Fruit fly (Drosophila melanogaster) whole organism, embryonic: Measurements from ENCODE around the gene CG12811.

Source experiments
- BtbVII ChIP-seq: fragments of 200-800 bp; sonication (Bioruptor generic); optimal IDR thresholded peaks from 3 replicates; lab custom pipeline; 2017; ENCODE audit warnings: missing biosample characterization, mild to moderate bottlenecking, missing genetic modification characterization
- CG10147 ChIP-seq: fragments of 200-800 bp; sonication (Bioruptor generic); optimal IDR thresholded peaks from 2 replicates; lab custom pipeline; 2019; ENCODE audit warnings: missing biosample characterization, mild to moderate bottlenecking, missing genetic modification characterization, moderate library complexity
- CG11085 ChIP-seq: fragments of 200-800 bp; sonication (Bioruptor generic); IDR thresholded peaks from 2 replicates; pipeline ENCODE4 v1.3.6; 2022; ENCODE audit warnings: missing biosample characterization, missing genetic modification characterization
- CG12769 ChIP-seq: fragments of 200-800 bp; sonication (Bioruptor generic); optimal IDR thresholded peaks from 2 replicates; lab custom pipeline; 2019; ENCODE audit warnings: missing biosample characterization, mild to moderate bottlenecking, missing genetic modification characterization, moderate library complexity
- CG13123 ChIP-seq: fragments of 200-800 bp; sonication (Bioruptor generic); optimal IDR thresholded peaks from 2 replicates; lab custom pipeline; 2016; ENCODE audit warnings: missing biosample characterization, missing genetic modification characterization
- CG1602 ChIP-seq: fragments of 200-800 bp; sonication (Bioruptor generic); optimal IDR thresholded peaks from 3 replicates; lab custom pipeline; 2016; ENCODE audit warnings: missing biosample characterization, missing genetic modification characterization
- CG1603 ChIP-seq: fragments of 200-800 bp; sonication (Bioruptor generic); optimal IDR thresholded peaks from 2 replicates; lab custom pipeline; 2019; ENCODE audit warnings: missing biosample characterization, mild to moderate bottlenecking, missing genetic modification characterization, moderate library complexity
- CG16813 ChIP-seq: fragments of 200-800 bp; sonication (Bioruptor generic); IDR thresholded peaks from 3 replicates; pipeline ENCODE4 v1.3.6; 2022; ENCODE audit warnings: missing biosample characterization, missing genetic modification characterization; ENCODE audit not compliant: partially characterized antibody
- CG17359 ChIP-seq: fragments of 200-800 bp; sonication (Bioruptor generic); optimal IDR thresholded peaks from 3 replicates; lab custom pipeline; 2018; ENCODE audit warnings: missing biosample characterization, mild to moderate bottlenecking, missing genetic modification characterization, moderate library complexity
- CG31224 ChIP-seq: fragments of 200-800 bp; sonication (Bioruptor generic); IDR thresholded peaks from 2 replicates; pipeline ENCODE4 v1.3.6; 2022; ENCODE audit warnings: missing biosample characterization, missing genetic modification characterization
- CG31441 ChIP-seq: fragments of 200-800 bp; sonication (Bioruptor generic); IDR thresholded peaks from 2 replicates; pipeline ENCODE4 v1.3.6; 2022; ENCODE audit warnings: missing biosample characterization, missing genetic modification characterization
- CG4282 ChIP-seq: fragments of 200-800 bp; sonication (Bioruptor generic); optimal IDR thresholded peaks from 2 replicates; lab custom pipeline; 2016; ENCODE audit warnings: missing biosample characterization, missing genetic modification characterization
- CG4730 ChIP-seq: fragments of 200-800 bp; sonication (Bioruptor generic); IDR thresholded peaks from 2 replicates; pipeline ENCODE4 v1.3.6; 2022; ENCODE audit warnings: missing biosample characterization, missing genetic modification characterization
- CG6175 ChIP-seq: fragments of 200-800 bp; sonication (Bioruptor generic); IDR thresholded peaks from 3 replicates; pipeline ENCODE4 v1.3.6; 2022; ENCODE audit warnings: missing biosample characterization, missing genetic modification characterization
- Dbx ChIP-seq: fragments of 200-800 bp; sonication (Bioruptor generic); IDR thresholded peaks from 3 replicates; pipeline ENCODE4 v1.3.6; 2022; ENCODE audit warnings: missing biosample characterization, missing genetic modification characterization
- Ets97D ChIP-seq: fragments of 200-800 bp; sonication (Bioruptor generic); optimal IDR thresholded peaks from 3 replicates; lab custom pipeline; 2016; ENCODE audit warnings: missing biosample characterization, missing genetic modification characterization
- Hr39 ChIP-seq: fragments of >200 bp; optimal IDR thresholded peaks from 2 replicates; lab custom pipeline; 2017
- NFAT ChIP-seq: fragments of 200-800 bp; sonication (Bioruptor generic); IDR thresholded peaks from 2 replicates; pipeline ENCODE4 v1.3.6; 2022; ENCODE audit warnings: missing biosample characterization, missing genetic modification characterization
- Nf-YB ChIP-seq: fragments of 200-800 bp; sonication (Bioruptor generic); optimal IDR thresholded peaks from 3 replicates; lab custom pipeline; 2019; ENCODE audit warnings: missing biosample characterization, mild to moderate bottlenecking, missing genetic modification characterization, moderate library complexity
- Nf-YC ChIP-seq: fragments of 200-800 bp; optimal IDR thresholded peaks from 3 replicates; lab custom pipeline; 2019; ENCODE audit warnings: missing biosample characterization, mild to moderate bottlenecking, missing genetic modification characterization, moderate library complexity
- Oaz ChIP-seq: fragments of 200-800 bp; sonication (Bioruptor generic); IDR thresholded peaks from 2 replicates; pipeline ENCODE4 v1.3.6; 2022; ENCODE audit warnings: missing biosample characterization, missing genetic modification characterization
- Six4 ChIP-seq: fragments of 200-800 bp; sonication (Bioruptor generic); optimal IDR thresholded peaks from 2 replicates; lab custom pipeline; 2016; ENCODE audit warnings: missing biosample characterization, missing genetic modification characterization
- Sox100B ChIP-seq: fragments of 200-800 bp; sonication (Bioruptor generic); optimal IDR thresholded peaks from 3 replicates; lab custom pipeline; 2018; ENCODE audit warnings: missing biosample characterization, mild to moderate bottlenecking, missing genetic modification characterization
- Usf ChIP-seq: fragments of 200-800 bp; sonication (Bioruptor generic); optimal IDR thresholded peaks from 2 replicates; lab custom pipeline; 2017; ENCODE audit warnings: missing genotype, missing biosample characterization, missing genetic modification characterization
- cad ChIP-seq: fragments of >200 bp; optimal IDR thresholded peaks from 2 replicates; lab custom pipeline; 2017; ENCODE audit warnings: missing biosample characterization, missing genetic modification characterization
- da ChIP-seq: fragments of 200-800 bp; sonication (Bioruptor generic); optimal IDR thresholded peaks from 2 replicates; lab custom pipeline; 2016; ENCODE audit warnings: missing biosample characterization, missing genetic modification characterization
- dmrt99B ChIP-seq: fragments of 200-800 bp; sonication (Bioruptor generic); optimal IDR thresholded peaks from 2 replicates; lab custom pipeline; 2018; ENCODE audit warnings: missing biosample characterization, mild to moderate bottlenecking, missing genetic modification characterization, moderate library complexity
- ewg ChIP-seq: fragments of 200-800 bp; sonication (Bioruptor generic); optimal IDR thresholded peaks from 3 replicates; lab custom pipeline; 2017; ENCODE audit warnings: mild to moderate bottlenecking, missing biosample characterization, missing genetic modification reagents, missing genetic modification characterization
- fru ChIP-seq: fragments of >200 bp; optimal IDR thresholded peaks from 2 replicates; lab custom pipeline; 2017
- ftz-f1 ChIP-seq: fragments of 200-800 bp; sonication (Bioruptor generic); optimal IDR thresholded peaks from 2 replicates; lab custom pipeline; 2016; ENCODE audit warnings: missing biosample characterization, missing genetic modification characterization
- gcm ChIP-seq: fragments of 200-800 bp; sonication (Bioruptor generic); optimal IDR thresholded peaks from 2 replicates; lab custom pipeline; 2019; ENCODE audit warnings: missing biosample characterization, mild to moderate bottlenecking, missing genetic modification characterization, moderate library complexity
- ind ChIP-seq: fragments of 200-800 bp; sonication (Bioruptor generic); optimal IDR thresholded peaks from 3 replicates; lab custom pipeline; 2016; ENCODE audit warnings: missing biosample characterization, missing genetic modification characterization
- kah ChIP-seq: fragments of 200-800 bp; sonication (Bioruptor generic); optimal IDR thresholded peaks from 2 replicates; lab custom pipeline; 2018; ENCODE audit warnings: missing biosample characterization, mild to moderate bottlenecking, missing genetic modification characterization
- klu ChIP-seq: fragments of 200-800 bp; sonication (Bioruptor generic); IDR thresholded peaks from 2 replicates; pipeline ENCODE4 v1.3.6; 2022; ENCODE audit warnings: missing biosample characterization, missing genetic modification characterization
- lmd ChIP-seq: fragments of 200-800 bp; sonication (Bioruptor generic); IDR thresholded peaks from 2 replicates; pipeline ENCODE4 v1.3.6; 2022; ENCODE audit warnings: missing biosample characterization, missing genetic modification characterization
- luna ChIP-seq: fragments of 200-800 bp; sonication (Bioruptor generic); optimal IDR thresholded peaks from 2 replicates; lab custom pipeline; 2016; ENCODE audit warnings: missing biosample characterization, missing genetic modification characterization
- nom ChIP-seq: fragments of 200-800 bp; sonication (Bioruptor generic); optimal IDR thresholded peaks from 2 replicates; lab custom pipeline; 2017; ENCODE audit warnings: missing biosample characterization, missing genetic modification characterization, mild to moderate bottlenecking, moderate library complexity, missing genetic modification reagents
- onecut ChIP-seq: fragments of 200-800 bp; sonication (Bioruptor generic); IDR thresholded peaks from 2 replicates; pipeline ENCODE4 v1.3.6; 2022; ENCODE audit warnings: missing biosample characterization, missing genetic modification characterization
- otp ChIP-seq: fragments of 200-800 bp; sonication (Bioruptor generic); IDR thresholded peaks from 3 replicates; pipeline ENCODE4, ENCODE4 v1.3.6; 2022; ENCODE audit warnings: missing biosample characterization, missing genetic modification characterization
- phol ChIP-seq: fragments of 200-800 bp; sonication (Bioruptor generic); optimal IDR thresholded peaks from 3 replicates; lab custom pipeline; 2018; ENCODE audit warnings: missing biosample characterization, mild to moderate bottlenecking, missing genetic modification characterization, moderate library complexity
- pum ChIP-seq: fragments of 200-800 bp; sonication (Bioruptor generic); optimal IDR thresholded peaks from 2 replicates; lab custom pipeline; 2016; ENCODE audit warnings: missing biosample characterization, missing genetic modification characterization
- ranshi ChIP-seq: fragments of 200-800 bp; sonication (Bioruptor generic); IDR thresholded peaks from 2 replicates; pipeline ENCODE4 v1.3.6; 2022; ENCODE audit warnings: missing biosample characterization, missing genetic modification characterization
- row ChIP-seq: fragments of 200-800 bp; sonication (Bioruptor generic); IDR thresholded peaks from 3 replicates; pipeline ENCODE4 v1.3.6; 2022; ENCODE audit warnings: missing biosample characterization, missing genetic modification characterization
- sc ChIP-seq, 3 experiments: fragments of >200 bp in 2 of 3; fragments of 200-800 bp in 1 of 3; sonication (Bioruptor generic) in 1 of 3; optimal IDR thresholded peaks; 2 replicates in 2 of 3; 3 replicates in 1 of 3; lab custom pipeline; 2017; ENCODE audit warnings: mild to moderate bottlenecking in 1 of 3, missing biosample characterization in 1 of 3, missing genetic modification characterization in 1 of 3, missing genetic modification reagents in 1 of 3
- sens ChIP-seq: fragments of 200-800 bp; sonication (Bioruptor generic); peaks from one replicate; lab custom pipeline; 2016; ENCODE audit warnings: missing biosample characterization, missing genetic modification characterization
- slbo ChIP-seq: fragments of 200-800 bp; sonication (Bioruptor generic); IDR thresholded peaks from 2 replicates; pipeline ENCODE4 v1.3.6; 2022; ENCODE audit warnings: missing biosample characterization, missing genetic modification characterization
- slp2 ChIP-seq: fragments of 200-800 bp; sonication (Bioruptor generic); optimal IDR thresholded peaks from 2 replicates; lab custom pipeline; 2016; ENCODE audit warnings: missing biosample characterization, missing genetic modification characterization
- so ChIP-seq: fragments of 200-800 bp; sonication (Bioruptor generic); IDR thresholded peaks from 3 replicates; pipeline ENCODE4 v1.3.6; 2022; ENCODE audit warnings: missing biosample characterization, missing genetic modification characterization
- sug ChIP-seq: fragments of 200-800 bp; optimal IDR thresholded peaks from 2 replicates; lab custom pipeline; 2019; ENCODE audit warnings: missing biosample characterization, mild to moderate bottlenecking, missing genetic modification characterization, moderate library complexity
- z ChIP-seq: fragments of 200-800 bp; sonication (Bioruptor generic); IDR thresholded peaks from 3 replicates; pipeline ENCODE4 v1.3.6; 2022; ENCODE audit warnings: missing biosample characterization, missing genetic modification characterization
- zen2 ChIP-seq: fragments of 200-800 bp; sonication (Bioruptor generic); IDR thresholded peaks from 3 replicates; pipeline ENCODE4 v1.3.6; 2022; ENCODE audit warnings: missing biosample characterization, missing genetic modification characterization; ENCODE audit not compliant: partially characterized antibody
- zfh1 ChIP-seq: fragments of 200-800 bp; sonication (Bioruptor generic); IDR thresholded peaks from 3 replicates; pipeline ENCODE4 v1.3.6; 2022; ENCODE audit warnings: missing biosample characterization, missing genetic modification characterization

CG12811 gene

DNA sequence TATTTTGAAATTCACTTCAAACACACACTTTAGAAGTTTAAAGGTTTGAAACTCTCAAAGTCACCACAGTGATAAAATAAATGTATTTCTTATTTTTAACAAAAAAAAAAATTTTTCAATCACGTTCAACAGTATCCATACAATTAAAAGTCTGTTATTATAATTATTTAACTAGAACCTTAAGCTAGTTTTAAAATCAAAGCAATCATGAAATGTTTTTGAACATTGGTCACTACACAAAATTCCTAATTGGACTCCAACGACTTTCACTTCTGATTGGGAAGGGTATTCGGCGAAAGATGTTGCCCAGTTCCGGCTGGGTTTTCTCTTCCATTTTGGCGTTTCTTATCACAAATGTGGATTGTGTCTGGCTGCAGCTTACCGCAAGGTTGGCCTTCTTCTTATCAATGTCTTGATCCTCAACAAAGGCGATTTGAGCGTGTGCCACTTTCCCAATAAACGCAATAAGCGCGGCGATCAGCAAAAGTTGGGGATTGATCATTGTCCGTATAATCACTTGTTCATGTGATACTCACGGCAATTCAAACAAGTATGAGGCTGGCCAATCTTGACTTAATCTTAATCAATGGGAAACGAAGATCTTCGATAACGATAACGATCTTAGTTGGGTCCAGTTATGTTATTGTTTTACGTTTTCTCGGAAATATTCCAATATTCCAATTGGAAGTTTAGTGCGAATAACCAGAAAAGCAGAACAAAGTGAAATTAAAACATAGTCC lies 392 bp downstream of the CG12811 start (continued):
- TF ChIP-seq Oaz (no peak), nom (no peak), row (GFP tag; lab: Robert Waterston, UW) (peak; percentile 67), onecut (GFP tag; lab: Robert Waterston, UW) (peak; percentile 26; the same call in 1 of the 2 replicates), Nf-YB (GFP tag; lab: Kevin White, UChicago) (peak; percentile 17), zfh1 (GFP tag; lab: Robert Waterston, UW) (no peak), NFAT (GFP tag; lab: Robert Waterston, UW) (no peak), ranshi (no peak), Nf-YC (no peak), slbo (GFP tag; lab: Robert Waterston, UW) (peak; percentile 39), fru (no peak), cad (GFP tag; lab: Kevin White, UChicago) (no peak), CG31441 (GFP tag; lab: Robert Waterston, UW) (peak; percentile 56), Dbx (GFP tag; lab: Robert Waterston, UW) (no peak), gcm (GFP tag; lab: Kevin White, UChicago) (peak; percentile 24), kah (GFP tag; lab: Kevin White, UChicago) (no peak), Usf (GFP tag; lab: Kevin White, UChicago) (no peak), ftz-f1 (GFP tag; lab: Kevin White, UChicago) (no peak), sens (GFP tag; lab: Kevin White, UChicago) (peak; percentile 48), lmd (GFP tag; lab: Robert Waterston, UW) (no peak), CG1603 (tag; lab: Kevin White, UChicago) (no peak), ind (GFP tag; lab: Kevin White, UChicago) (peak; percentile 23), CG16813 (no peak), sc (optimal IDR thresholded peaks at IDR 0.05; lab: Kevin White, UChicago) (no peak), sc (GFP tag; optimal IDR thresholded peaks at IDR 0.05; lab: Kevin White, UChicago) (no peak), Six4 (GFP tag; lab: Kevin White, UChicago) (no peak), zen2 (GFP tag; lab: Robert Waterston, UW) (no peak), CG13123 (no peak), z (GFP tag; lab: Robert Waterston, UW) (no peak), so (no peak), CG31224 (GFP tag; lab: Robert Waterston, UW) (no peak), klu (GFP tag; lab: Robert Waterston, UW) (no peak), sug (tag; lab: Kevin White, UChicago) (no peak), Sox100B (GFP tag; lab: Kevin White, UChicago) (peak; percentile 71), da (GFP tag; lab: Kevin White, UChicago) (no peak), otp (GFP tag; lab: Robert Waterston, UW) (no peak), dmrt99B (peak; percentile 71), Hr39 (lab: Kevin White, UChicago) (no peak), luna (GFP tag; lab: Kevin White, UChicago) (no peak), phol (peak; percentile 52), pum (GFP tag; lab: Kevin White, UChicago) (no peak), CG17359 (tag; lab: Kevin White, UChicago) (peak; percentile 22), CG4282 (no peak), CG11085 (no peak), BtbVII (peak; percentile 19), CG1602 (peak; percentile 11), CG12769 (tag; lab: Kevin White, UChicago) (no peak), Ets97D (no peak), CG6175 (GFP tag; lab: Robert Waterston, UW) (no peak), slp2 (GFP tag; lab: Kevin White, UChicago) (no peak), ewg (GFP tag; lab: Kevin White, UChicago) (no peak), CG4730 (GFP tag; lab: Robert Waterston, UW) (no peak), CG10147 (peak; percentile 48)
